4 fruit fly cellular contexts compared by ENCODE assay signal in the genomic region with DNA sequence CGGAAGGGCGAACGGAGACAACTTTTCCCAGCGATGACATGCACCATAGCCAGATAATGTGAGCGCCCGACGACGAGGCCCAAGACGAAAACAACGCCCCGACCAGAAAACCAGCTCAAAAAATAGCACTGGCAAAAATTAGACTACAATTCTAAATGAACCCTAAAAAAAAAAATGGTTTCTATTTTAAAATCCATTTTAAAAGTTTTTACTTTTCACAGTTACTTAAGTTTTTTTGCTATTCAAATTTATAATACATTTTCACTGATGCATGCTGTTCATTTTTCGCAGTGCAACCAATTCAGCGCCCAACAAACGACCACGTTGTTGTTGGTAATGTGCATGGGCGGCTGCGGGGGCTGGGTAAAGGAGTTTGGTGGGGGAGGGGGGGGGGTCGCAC.
A peak's percentile ranks its signal among the peaks of the same experiment; 100 is the strongest.
TF ChIP-seq lines count a peak whose summit lies in the region.

No protein-coding gene starts in this region.

- no peak for TF ChIP-seq CTCF in whole organism, embryonic (GFP tag; optimal IDR thresholded peaks at IDR 0.05; lab: Kevin White, UChicago)

TF ChIP-seq in whole organism, embryonic, 481 proteins besides CTCF, POLR2A, EP300 and RAD21 (continues in another document):
- TF ChIP-seq grn (GFP tag; optimal IDR thresholded peaks at IDR 0.05; lab: Kevin White, UChicago) (no peak), Mes4 (GFP tag; optimal IDR thresholded peaks at IDR 0.05; lab: Kevin White, UChicago) (no peak), mam (GFP tag; optimal IDR thresholded peaks at IDR 0.05; lab: Kevin White, UChicago) (no peak), E2f1 (GFP tag; IDR thresholded peaks at IDR 0.05; lab: Robert Waterston, UW) (peak; percentile 7; the same call in 1 of the 2 replicates), sens (GFP tag; lab: Kevin White, UChicago) (peak; percentile 65), CG14860 (GFP tag; IDR thresholded peaks at IDR 0.05; lab: Robert Waterston, UW; ENCODE audit: partially characterized antibody) (no peak), HLH54F (GFP tag; optimal IDR thresholded peaks at IDR 0.05; lab: Kevin White, UChicago) (no peak), CG8281 (tag; optimal IDR thresholded peaks at IDR 0.05; lab: Kevin White, UChicago) (no peak), Nf-YB (GFP tag; optimal IDR thresholded peaks at IDR 0.05; lab: Kevin White, UChicago) (no peak), Dip3 (GFP tag; optimal IDR thresholded peaks at IDR 0.05; lab: Kevin White, UChicago) (no peak), CG15011 (GFP tag; optimal IDR thresholded peaks at IDR 0.05; lab: Kevin White, UChicago) (no peak), Oli (tag; optimal IDR thresholded peaks at IDR 0.05; lab: Kevin White, UChicago) (peak; percentile 26), ase (GFP tag; IDR thresholded peaks at IDR 0.05; lab: Robert Waterston, UW) (no peak), Atf3 (GFP tag; optimal IDR thresholded peaks at IDR 0.05; lab: Kevin White, UChicago) (no peak), prd (optimal IDR thresholded peaks at IDR 0.05; lab: Kevin White, UChicago) (no peak), prd (GFP tag; IDR thresholded peaks at IDR 0.05; lab: Robert Waterston, UW) (peak; percentile 41; the same call in 2 of the 3 replicates), ken (GFP tag; IDR thresholded peaks at IDR 0.05; lab: Robert Waterston, UW) (no peak), sob (GFP tag; IDR thresholded peaks at IDR 0.05; lab: Robert Waterston, UW) (no peak), CG11456 (GFP tag; IDR thresholded peaks at IDR 0.05; lab: Robert Waterston, UW) (no peak), TFAM (GFP tag; optimal IDR thresholded peaks at IDR 0.05; lab: Kevin White, UChicago) (no peak), ash1 (GFP tag; optimal IDR thresholded peaks at IDR 0.05; lab: Kevin White, UChicago) (no peak), CG11247 (GFP tag; IDR thresholded peaks at IDR 0.05; lab: Robert Waterston, UW) (no peak), Mrtf (GFP tag; IDR thresholded peaks at IDR 0.05; lab: Robert Waterston, UW) (no peak)

TF ChIP-seq in whole organism, prepupa, 60 proteins besides CTCF, POLR2A, EP300 and RAD21 (continues in another document):
- TF ChIP-seq CG4318 (GFP tag; optimal IDR thresholded peaks at IDR 0.05; lab: Kevin White, UChicago): peak; percentile 36
- TF ChIP-seq Gug (GFP tag; IDR thresholded peaks at IDR 0.05; lab: Robert Waterston, UW): peak; percentile 67
- no peak for TF ChIP-seq Blimp-1 (GFP tag; optimal IDR thresholded peaks at IDR 0.05; lab: Kevin White, UChicago)
- TF ChIP-seq Hr4 (GFP tag; optimal IDR thresholded peaks at IDR 0.05; lab: Kevin White, UChicago): peak; percentile 22
- TF ChIP-seq svp (GFP tag; lab: Kevin White, UChicago): no peak
- TF ChIP-seq Eip93F (GFP tag; optimal IDR thresholded peaks at IDR 0.05; lab: Kevin White, UChicago): no peak
- TF ChIP-seq eg (GFP tag; IDR thresholded peaks at IDR 0.05; lab: Robert Waterston, UW): peak; percentile 75
- no peak for TF ChIP-seq Hr38 (GFP tag; optimal IDR thresholded peaks at IDR 0.05; lab: Kevin White, UChicago)
- peak; percentile 33 for TF ChIP-seq CG11762 (GFP tag; optimal IDR thresholded peaks at IDR 0.05; lab: Kevin White, UChicago; ENCODE audit: insufficient read depth)
- TF ChIP-seq Sox14 (GFP tag; optimal IDR thresholded peaks at IDR 0.05; lab: Kevin White, UChicago): peak; percentile 34
- TF ChIP-seq Lpt (GFP tag; optimal IDR thresholded peaks at IDR 0.05; lab: Kevin White, UChicago): peak; percentile 23
- TF ChIP-seq salr (GFP tag; optimal IDR thresholded peaks at IDR 0.05; lab: Kevin White, UChicago): peak in 1 of 2 experiments; percentile 48
- TF ChIP-seq CG31627 (GFP tag; optimal IDR thresholded peaks at IDR 0.05; lab: Kevin White, UChicago): peak; percentile 36
- TF ChIP-seq Met (GFP tag; optimal IDR thresholded peaks at IDR 0.05; lab: Kevin White, UChicago): no peak
- peak; percentile 51; the same call in 2 of the 3 replicates for TF ChIP-seq CG6163 (GFP tag; IDR thresholded peaks at IDR 0.05; lab: Robert Waterston, UW)
- TF ChIP-seq Sox15 (GFP tag; optimal IDR thresholded peaks at IDR 0.05; lab: Kevin White, UChicago): peak; percentile 10
- TF ChIP-seq Ets96B (tag; optimal IDR thresholded peaks at IDR 0.05; lab: Kevin White, UChicago): peak; percentile 34
- peak; percentile 53 for TF ChIP-seq fd59A (GFP tag; optimal IDR thresholded peaks at IDR 0.05; lab: Kevin White, UChicago)
- no peak for TF ChIP-seq CG7368 (GFP tag; optimal IDR thresholded peaks at IDR 0.05; lab: Kevin White, UChicago)
- no peak for TF ChIP-seq fkh (GFP tag; optimal IDR thresholded peaks at IDR 0.05; lab: Kevin White, UChicago)
- TF ChIP-seq CG32006 (GFP tag; optimal IDR thresholded peaks at IDR 0.05; lab: Kevin White, UChicago): peak; percentile 72
- TF ChIP-seq CG8119 (GFP tag; IDR thresholded peaks at IDR 0.05; lab: Robert Waterston, UW): peak; percentile 78

TF ChIP-seq in whole organism, pupa, 21 proteins besides CTCF, POLR2A, EP300 and RAD21:
- TF ChIP-seq Snoo (tag; optimal IDR thresholded peaks at IDR 0.05; lab: Kevin White, UChicago) (no peak), rn (GFP tag; IDR thresholded peaks at IDR 0.05; lab: Robert Waterston, UW) (no peak), Ets98B (GFP tag; IDR thresholded peaks at IDR 0.05; lab: Robert Waterston, UW) (peak; percentile 55; the same call in 1 of the 2 replicates), gl (tag; optimal IDR thresholded peaks at IDR 0.05; lab: Kevin White, UChicago) (no peak), D1 (tag; optimal IDR thresholded peaks at IDR 0.05; lab: Kevin White, UChicago) (peak; percentile 6), CG32121 (GFP tag; IDR thresholded peaks at IDR 0.05; lab: Robert Waterston, UW) (peak; percentile 69), CG14655 (GFP tag; optimal IDR thresholded peaks at IDR 0.05; lab: Kevin White, UChicago) (peak; percentile 50), CG12605 (GFP tag; IDR thresholded peaks at IDR 0.05; lab: Robert Waterston, UW) (peak; percentile 74), CG10348 (GFP tag; IDR thresholded peaks at IDR 0.05; lab: Robert Waterston, UW) (no peak), CG8159 (tag; optimal IDR thresholded peaks at IDR 0.05; lab: Kevin White, UChicago) (peak; percentile 65), fd96Ca (GFP tag; IDR thresholded peaks at IDR 0.05; lab: Robert Waterston, UW) (peak; percentile 68), CG8301 (tag; optimal IDR thresholded peaks at IDR 0.05; lab: Kevin White, UChicago) (peak; percentile 41), CG34367 (tag; optimal IDR thresholded peaks at IDR 0.05; lab: Kevin White, UChicago) (peak; percentile 38), CG13204 (GFP tag; optimal IDR thresholded peaks at IDR 0.05; lab: Kevin White, UChicago) (no peak), Pif1B (GFP tag; optimal IDR thresholded peaks at IDR 0.05; lab: Kevin White, UChicago) (no peak), Pif1A (GFP tag; optimal IDR thresholded peaks at IDR 0.05; lab: Kevin White, UChicago) (no peak), EcR (GFP tag; optimal IDR thresholded peaks at IDR 0.05; lab: Kevin White, UChicago) (no peak), CG17806 (tag; optimal IDR thresholded peaks at IDR 0.05; lab: Kevin White, UChicago) (peak; percentile 52), CG9948 (tag; optimal IDR thresholded peaks at IDR 0.05; lab: Kevin White, UChicago) (peak; percentile 53), CG4496 (GFP tag; IDR thresholded peaks at IDR 0.05; lab: Robert Waterston, UW) (peak; percentile 73), CG15710 (tag; optimal IDR thresholded peaks at IDR 0.05; lab: Kevin White, UChicago) (peak; percentile 50)

TF ChIP-seq in whole organism, wandering third instar larva, 38 proteins besides CTCF, POLR2A, EP300 and RAD21 (continues in another document):
- no peak for TF ChIP-seq CG9705 (GFP tag; optimal IDR thresholded peaks at IDR 0.05; lab: Kevin White, UChicago)
- TF ChIP-seq OdsH (GFP tag; optimal IDR thresholded peaks at IDR 0.05; lab: Kevin White, UChicago): no peak
- TF ChIP-seq foxo (GFP tag; optimal IDR thresholded peaks at IDR 0.05; lab: Kevin White, UChicago): peak in 1 of 2 experiments; percentile 37
- TF ChIP-seq CG32264 (GFP tag; optimal IDR thresholded peaks at IDR 0.05; lab: Kevin White, UChicago): no peak
- TF ChIP-seq jim (GFP tag; optimal IDR thresholded peaks at IDR 0.05; lab: Kevin White, UChicago): no peak
- TF ChIP-seq Jra (GFP tag; optimal IDR thresholded peaks at IDR 0.05; lab: Kevin White, UChicago): no peak
- no peak for TF ChIP-seq Rel (GFP tag; optimal IDR thresholded peaks at IDR 0.05; lab: Kevin White, UChicago)
- TF ChIP-seq Rel (tag; optimal IDR thresholded peaks at IDR 0.05; lab: Kevin White, UChicago): no peak
- no peak for TF ChIP-seq Hr78 (GFP tag; optimal IDR thresholded peaks at IDR 0.05; lab: Kevin White, UChicago)
- TF ChIP-seq Myc (optimal IDR thresholded peaks at IDR 0.05; lab: Kevin White, UChicago): no peak
- TF ChIP-seq dl (GFP tag; optimal IDR thresholded peaks at IDR 0.05; lab: Kevin White, UChicago; ENCODE audit: insufficient read depth in 1 of 2, partially characterized antibody in 2 of 2): no peak
- TF ChIP-seq Hr83 (GFP tag; optimal IDR thresholded peaks at IDR 0.05; lab: Kevin White, UChicago; ENCODE audit: poor library complexity, severe bottlenecking): no peak
- no peak for TF ChIP-seq lola (GFP tag; optimal IDR thresholded peaks at IDR 0.05; lab: Kevin White, UChicago)
- peak; percentile 21 for TF ChIP-seq fru (GFP tag; optimal IDR thresholded peaks at IDR 0.05; lab: Kevin White, UChicago)
- TF ChIP-seq rgr (GFP tag; optimal IDR thresholded peaks at IDR 0.05; lab: Kevin White, UChicago): peak; percentile 50
- no peak for TF ChIP-seq brk (GFP tag; optimal IDR thresholded peaks at IDR 0.05; lab: Kevin White, UChicago)
- no peak for TF ChIP-seq CrebA (GFP tag; optimal IDR thresholded peaks at IDR 0.05; lab: Kevin White, UChicago; ENCODE audit: borderline replicate concordance)
- TF ChIP-seq HLH106 (tag; optimal IDR thresholded peaks at IDR 0.05; lab: Kevin White, UChicago): peak; percentile 42
- TF ChIP-seq h (GFP tag; optimal IDR thresholded peaks at IDR 0.05; lab: Kevin White, UChicago): peak; percentile 54
- no peak for TF ChIP-seq Vsx2 (GFP tag; optimal IDR thresholded peaks at IDR 0.05; lab: Kevin White, UChicago; ENCODE audit: partially characterized antibody)
- TF ChIP-seq Hnf4 (GFP tag; optimal IDR thresholded peaks at IDR 0.05; lab: Kevin White, UChicago): peak; percentile 14
- TF ChIP-seq dmrt93B (GFP tag; optimal IDR thresholded peaks at IDR 0.05; lab: Kevin White, UChicago): no peak
- peak; percentile 27 for TF ChIP-seq psq (GFP tag; optimal IDR thresholded peaks at IDR 0.05; lab: Kevin White, UChicago)
- TF ChIP-seq N (GFP tag; optimal IDR thresholded peaks at IDR 0.05; lab: Kevin White, UChicago): no peak
- TF ChIP-seq ey (GFP tag; optimal IDR thresholded peaks at IDR 0.05; lab: Kevin White, UChicago): peak; percentile 25
- TF ChIP-seq br (GFP tag; optimal IDR thresholded peaks at IDR 0.05; lab: Kevin White, UChicago): no peak
- TF ChIP-seq Abd-B (GFP tag; optimal IDR thresholded peaks at IDR 0.05; lab: Kevin White, UChicago): no peak
- TF ChIP-seq Sp1 (GFP tag; optimal IDR thresholded peaks at IDR 0.05; lab: Kevin White, UChicago): peak; percentile 25
- TF ChIP-seq Dfd (GFP tag; optimal IDR thresholded peaks at IDR 0.05; lab: Kevin White, UChicago): no peak
- TF ChIP-seq Mio (GFP tag; optimal IDR thresholded peaks at IDR 0.05; lab: Kevin White, UChicago): no peak
